Fruit fly (Drosophila melanogaster) whole organism, embryonic: Measurements from ENCODE around the gene CG43210.

Experiments
- ATbp ChIP-seq: fragments of 200-800 bp; sonication (Bioruptor generic); optimal IDR thresholded peaks from 2 replicates; lab custom pipeline; 2017; ENCODE audit warnings: missing biosample characterization, mild to moderate bottlenecking, missing genetic modification characterization, missing genetic modification reagents
- CG10366 ChIP-seq: fragments of 200-800 bp; sonication (Bioruptor generic); IDR thresholded peaks from 2 replicates; pipeline ENCODE4 v1.3.6; 2022; ENCODE audit warnings: missing biosample characterization, missing genetic modification characterization
- CG11560 ChIP-seq: fragments of 200-800 bp; sonication (Bioruptor generic); IDR thresholded peaks from 3 replicates; pipeline ENCODE4 v1.3.6; 2022; ENCODE audit warnings: missing biosample characterization, missing genetic modification characterization
- CG1233 ChIP-seq: fragments of 200-800 bp; sonication (Bioruptor generic); optimal IDR thresholded peaks from 4 replicates; lab custom pipeline; 2018; ENCODE audit warnings: missing biosample characterization, mild to moderate bottlenecking, missing genetic modification characterization
- CG12659 ChIP-seq: fragments of 200-800 bp; sonication (Bioruptor generic); optimal IDR thresholded peaks from 3 replicates; lab custom pipeline; 2017; ENCODE audit warnings: mild to moderate bottlenecking, missing biosample characterization, missing genetic modification reagents, missing genetic modification characterization
- CG15269 ChIP-seq: fragments of 200-800 bp; sonication (Bioruptor generic); optimal IDR thresholded peaks from 2 replicates; lab custom pipeline; 2018; ENCODE audit warnings: missing biosample characterization, mild to moderate bottlenecking, missing genetic modification characterization, moderate library complexity
- CG15479 ChIP-seq: fragments of 200-800 bp; sonication (Bioruptor generic); optimal IDR thresholded peaks from 3 replicates; lab custom pipeline; 2019; ENCODE audit warnings: missing biosample characterization, mild to moderate bottlenecking, missing genetic modification characterization, moderate library complexity
- CG18764 ChIP-seq: fragments of 200-800 bp; sonication (Bioruptor generic); optimal IDR thresholded peaks from 3 replicates; lab custom pipeline; 2016; ENCODE audit warnings: missing biosample characterization, missing genetic modification characterization
- CG2116 ChIP-seq: fragments of 200-800 bp; sonication (Bioruptor generic); optimal IDR thresholded peaks from 3 replicates; lab custom pipeline; 2018; ENCODE audit warnings: missing biosample characterization, mild to moderate bottlenecking, missing genetic modification characterization
- CG2889 ChIP-seq: fragments of 200-800 bp; sonication (Bioruptor generic); IDR thresholded peaks from 3 replicates; pipeline ENCODE4 v1.3.6; 2022; ENCODE audit warnings: missing biosample characterization, missing genetic modification characterization
- CG31441 ChIP-seq: fragments of 200-800 bp; sonication (Bioruptor generic); IDR thresholded peaks from 2 replicates; pipeline ENCODE4 v1.3.6; 2022; ENCODE audit warnings: missing biosample characterization, missing genetic modification characterization
- CG3163 ChIP-seq: fragments of 200-800 bp; sonication (Bioruptor generic); optimal IDR thresholded peaks from 3 replicates; lab custom pipeline; 2016; ENCODE audit warnings: missing biosample characterization, missing genetic modification characterization
- CG3407 ChIP-seq: fragments of 200-800 bp; sonication (Bioruptor generic); optimal IDR thresholded peaks from 2 replicates; lab custom pipeline; 2018; ENCODE audit warnings: missing biosample characterization, mild to moderate bottlenecking, missing genetic modification characterization
- CG6683 ChIP-seq: fragments of 200-800 bp; sonication (Bioruptor generic); optimal IDR thresholded peaks from 2 replicates; lab custom pipeline; 2017; ENCODE audit warnings: missing biosample characterization, mild to moderate bottlenecking, missing genetic modification characterization, missing genetic modification reagents
- CG6689 ChIP-seq: fragments of 200-800 bp; sonication (Bioruptor generic); IDR thresholded peaks from 2 replicates; pipeline ENCODE4 v1.3.6; 2022; ENCODE audit warnings: missing biosample characterization, missing genetic modification characterization
- CG7271 ChIP-seq: fragments of 200-800 bp; sonication (Bioruptor generic); optimal IDR thresholded peaks from 2 replicates; lab custom pipeline; 2018; ENCODE audit warnings: missing biosample characterization, mild to moderate bottlenecking, missing genetic modification characterization, moderate library complexity
- CG8281 ChIP-seq: fragments of 200-800 bp; sonication (Bioruptor generic); optimal IDR thresholded peaks from 2 replicates; lab custom pipeline; 2018; ENCODE audit warnings: missing biosample characterization, mild to moderate bottlenecking, missing genetic modification characterization, moderate library complexity
- CG9727 ChIP-seq: fragments of 200-800 bp; sonication (Bioruptor generic); optimal IDR thresholded peaks from 3 replicates; lab custom pipeline; 2017; ENCODE audit warnings: missing biosample characterization, mild to moderate bottlenecking, missing genetic modification characterization
- CG9797 ChIP-seq: fragments of 200-800 bp; sonication (Bioruptor generic); optimal IDR thresholded peaks from 3 replicates; lab custom pipeline; 2018; ENCODE audit warnings: missing biosample characterization, mild to moderate bottlenecking, missing genetic modification characterization
- CoRest ChIP-seq: fragments of 200-800 bp; sonication (Bioruptor generic); optimal IDR thresholded peaks from 3 replicates; lab custom pipeline; 2018; ENCODE audit warnings: missing biosample characterization, mild to moderate bottlenecking, missing genetic modification characterization, moderate library complexity
- Gug ChIP-seq: fragments of 200-800 bp; sonication (Bioruptor generic); IDR thresholded peaks from 4 replicates; pipeline ENCODE4 v1.3.6; 2022; ENCODE audit warnings: missing biosample characterization, missing genetic modification characterization
- Hand ChIP-seq: fragments of 200-800 bp; sonication (Bioruptor generic); optimal IDR thresholded peaks from 2 replicates; lab custom pipeline; 2017; ENCODE audit warnings: mild to moderate bottlenecking, missing biosample characterization, missing genetic modification reagents, missing genetic modification characterization
- HmgZ ChIP-seq: fragments of 200-800 bp; sonication (Bioruptor generic); optimal IDR thresholded peaks from 2 replicates; lab custom pipeline; 2018; ENCODE audit warnings: missing biosample characterization, mild to moderate bottlenecking, missing genetic modification characterization
- NC2β ChIP-seq: fragments of 200-800 bp; sonication (Bioruptor generic); optimal IDR thresholded peaks from 2 replicates; lab custom pipeline; 2016; ENCODE audit warnings: missing biosample characterization, missing genetic modification characterization
- Six4 ChIP-seq: fragments of 200-800 bp; sonication (Bioruptor generic); optimal IDR thresholded peaks from 2 replicates; lab custom pipeline; 2016; ENCODE audit warnings: missing biosample characterization, missing genetic modification characterization
- Tbp ChIP-seq: fragments of >200 bp; optimal IDR thresholded peaks from 2 replicates; lab custom pipeline; 2018; ENCODE audit warnings: missing biosample characterization, missing genetic modification characterization
- abd-A ChIP-seq: fragments of 200-800 bp; sonication (Bioruptor generic); optimal IDR thresholded peaks from 3 replicates; lab custom pipeline; 2019; ENCODE audit warnings: missing biosample characterization, mild to moderate bottlenecking, missing genetic modification characterization, moderate library complexity
- ara ChIP-seq: fragments of 200-800 bp; sonication (Bioruptor generic); IDR thresholded peaks from 2 replicates; pipeline ENCODE4 v1.3.6; 2022; ENCODE audit warnings: missing biosample characterization, missing genetic modification characterization
- ash1 ChIP-seq: fragments of 200-800 bp; sonication (Bioruptor generic); optimal IDR thresholded peaks from 2 replicates; lab custom pipeline; 2018; ENCODE audit warnings: missing biosample characterization, mild to moderate bottlenecking, missing genetic modification characterization
- bigmax ChIP-seq: fragments of 200-800 bp; sonication (Bioruptor generic); optimal IDR thresholded peaks from 2 replicates; lab custom pipeline; 2018; ENCODE audit warnings: missing biosample characterization, mild to moderate bottlenecking, missing genetic modification characterization
- cas ChIP-seq: fragments of 200-800 bp; sonication (Bioruptor generic); IDR thresholded peaks from 2 replicates; pipeline ENCODE4 v1.3.6; 2022; ENCODE audit warnings: missing biosample characterization, missing genetic modification characterization
- crc ChIP-seq: fragments of 200-800 bp; sonication (Bioruptor generic); optimal IDR thresholded peaks from 2 replicates; lab custom pipeline; 2016; ENCODE audit warnings: missing biosample characterization, missing genetic modification characterization
- crp ChIP-seq, 2 experiments: fragments of 200-800 bp; sonication (Bioruptor generic); optimal IDR thresholded peaks; 2 replicates in 1 of 2; 3 replicates in 1 of 2; lab custom pipeline; 2017; ENCODE audit warnings: missing biosample characterization in 2 of 2, missing genetic modification characterization in 2 of 2, mild to moderate bottlenecking in 1 of 2, moderate library complexity in 1 of 2
- da ChIP-seq: fragments of 200-800 bp; sonication (Bioruptor generic); optimal IDR thresholded peaks from 2 replicates; lab custom pipeline; 2016; ENCODE audit warnings: missing biosample characterization, missing genetic modification characterization
- fd96Cb ChIP-seq: fragments of 200-800 bp; sonication (Bioruptor generic); optimal IDR thresholded peaks from 2 replicates; lab custom pipeline; 2018; ENCODE audit warnings: missing biosample characterization, mild to moderate bottlenecking, missing genetic modification characterization, moderate library complexity
- gcm ChIP-seq: fragments of 200-800 bp; sonication (Bioruptor generic); optimal IDR thresholded peaks from 2 replicates; lab custom pipeline; 2019; ENCODE audit warnings: missing biosample characterization, mild to moderate bottlenecking, missing genetic modification characterization, moderate library complexity
- ind ChIP-seq: fragments of 200-800 bp; sonication (Bioruptor generic); optimal IDR thresholded peaks from 3 replicates; lab custom pipeline; 2016; ENCODE audit warnings: missing biosample characterization, missing genetic modification characterization
- lab ChIP-seq: fragments of 200-800 bp; sonication (Bioruptor generic); optimal IDR thresholded peaks from 3 replicates; lab custom pipeline; 2017; ENCODE audit warnings: missing biosample characterization, missing genetic modification characterization, mild to moderate bottlenecking, moderate library complexity, missing genetic modification reagents
- nerfin-1 ChIP-seq: fragments of 200-800 bp; sonication (Bioruptor generic); optimal IDR thresholded peaks from 3 replicates; lab custom pipeline; 2019; ENCODE audit warnings: missing biosample characterization, mild to moderate bottlenecking, missing genetic modification characterization, moderate library complexity
- p53 ChIP-seq: fragments of 200-800 bp; sonication (Bioruptor generic); optimal IDR thresholded peaks from 2 replicates; lab custom pipeline; 2016; ENCODE audit warnings: missing biosample characterization, missing genetic modification characterization
- pho ChIP-seq: fragments of 200-800 bp; sonication (Bioruptor generic); optimal IDR thresholded peaks from 2 replicates; lab custom pipeline; 2016; ENCODE audit warnings: missing biosample characterization, missing genetic modification characterization
- pnt ChIP-seq: fragments of 200-800 bp; sonication (Bioruptor generic); optimal IDR thresholded peaks from 3 replicates; lab custom pipeline; 2016; ENCODE audit warnings: missing biosample characterization, missing genetic modification characterization
- prd ChIP-seq, 3 experiments: fragments of >200 bp in 2 of 3; fragments of 200-800 bp in 1 of 3; sonication (Bioruptor generic) in 1 of 3; optimal IDR thresholded peaks in 2 of 3; IDR thresholded peaks in 1 of 3; 2 replicates in 2 of 3; 3 replicates in 1 of 3; pipeline versions ENCODE4 v1.3.6 to Lab custom; 2017 to 2022; ENCODE audit warnings: missing biosample characterization in 1 of 3, missing genetic modification characterization in 1 of 3
- psq ChIP-seq: fragments of 200-800 bp; sonication (Bioruptor generic); optimal IDR thresholded peaks from 2 replicates; lab custom pipeline; 2017; ENCODE audit warnings: missing biosample characterization, missing genetic modification characterization
- row ChIP-seq: fragments of 200-800 bp; sonication (Bioruptor generic); IDR thresholded peaks from 3 replicates; pipeline ENCODE4 v1.3.6; 2022; ENCODE audit warnings: missing biosample characterization, missing genetic modification characterization
- sima ChIP-seq: fragments of 200-800 bp; sonication (Bioruptor generic); optimal IDR thresholded peaks from 2 replicates; lab custom pipeline; 2016; ENCODE audit warnings: missing biosample characterization, missing genetic modification characterization
- slou ChIP-seq: fragments of 200-800 bp; sonication (Bioruptor generic); optimal IDR thresholded peaks from 3 replicates; lab custom pipeline; 2016; ENCODE audit warnings: missing biosample characterization, missing genetic modification characterization
- stc ChIP-seq: fragments of 200-800 bp; sonication (Bioruptor generic); IDR thresholded peaks from 2 replicates; pipeline ENCODE4 v1.3.6; 2022; ENCODE audit warnings: missing biosample characterization, missing genetic modification characterization
- z ChIP-seq: fragments of 200-800 bp; sonication (Bioruptor generic); IDR thresholded peaks from 3 replicates; pipeline ENCODE4 v1.3.6; 2022; ENCODE audit warnings: missing biosample characterization, missing genetic modification characterization

CG43210 gene

dm6 chr3R:18583881-18584545 lies 19.0 kb upstream of the CG43210 start (continued):
- TF ChIP-seq CG10366: peak; percentile 91
- peak; percentile 99 for TF ChIP-seq CoRest
- TF ChIP-seq nerfin-1 (tag; lab: Kevin White, UChicago): peak; percentile 94
- TF ChIP-seq bigmax: peak; percentile 56
- TF ChIP-seq cas: peak; percentile 78; the same call in 1 of the 2 replicates
- TF ChIP-seq HmgZ (tag; lab: Kevin White, UChicago): peak; percentile 96
- TF ChIP-seq abd-A: peak; percentile 98
- TF ChIP-seq pnt (GFP tag; lab: Kevin White, UChicago): peak; percentile 94
- peak; percentile 83 for TF ChIP-seq CG3163
- TF ChIP-seq fd96Cb (tag; lab: Kevin White, UChicago): peak; percentile 97
- peak; percentile 98 for TF ChIP-seq CG3407 (GFP tag; lab: Kevin White, UChicago)
- TF ChIP-seq da: peak; percentile 86
- TF ChIP-seq Gug: peak; percentile 91
- no peak for TF ChIP-seq CG15479 (GFP tag; lab: Kevin White, UChicago)
- no peak for TF ChIP-seq Tbp (GFP tag; lab: Kevin White, UChicago)
- peak; percentile 88 for TF ChIP-seq ash1
- TF ChIP-seq row (GFP tag; lab: Robert Waterston, UW): peak; percentile 99
- TF ChIP-seq pho (GFP tag; lab: Kevin White, UChicago): peak; percentile 97
- peak; percentile 89 for TF ChIP-seq stc (GFP tag; lab: Robert Waterston, UW)
- peak; percentile 95 for TF ChIP-seq Six4
- peak; percentile 98 for TF ChIP-seq CG12659
- peak; percentile 25 to 73 for TF ChIP-seq crp (GFP tag; optimal IDR thresholded peaks at IDR 0.05; lab: Kevin White, UChicago)
- peak; percentile 72 for TF ChIP-seq CG7271 (tag; lab: Kevin White, UChicago)
- peak; percentile 44 for TF ChIP-seq CG9797 (GFP tag; lab: Kevin White, UChicago)
- peak; percentile 89 for TF ChIP-seq CG8281 (tag; lab: Kevin White, UChicago)
- peak; percentile 95 for TF ChIP-seq ind (GFP tag; lab: Kevin White, UChicago)
- TF ChIP-seq z: peak; percentile 77; the same call in 2 of the 3 replicates
- peak; percentile 96 for TF ChIP-seq gcm (GFP tag; lab: Kevin White, UChicago)
- peak; percentile 95 for TF ChIP-seq CG6689 (GFP tag; lab: Robert Waterston, UW)
- TF ChIP-seq psq (GFP tag; lab: Kevin White, UChicago): peak; percentile 95
- peak; percentile 97 for TF ChIP-seq CG1233
- peak; percentile 95 for TF ChIP-seq crc (GFP tag; lab: Kevin White, UChicago)
- TF ChIP-seq prd (optimal IDR thresholded peaks at IDR 0.05; lab: Kevin White, UChicago): no peak
- peak; percentile 96 for TF ChIP-seq prd (GFP tag; IDR thresholded peaks at IDR 0.05; lab: Robert Waterston, UW)
- TF ChIP-seq CG2116 (GFP tag; lab: Kevin White, UChicago): peak; percentile 80
- TF ChIP-seq CG31441: peak; percentile 95
- peak; percentile 94 for TF ChIP-seq slou (GFP tag; lab: Kevin White, UChicago)
- TF ChIP-seq sima (GFP tag; lab: Kevin White, UChicago): peak; percentile 83
- peak; percentile 96 for TF ChIP-seq CG15269
- TF ChIP-seq ATbp: peak; percentile 98
- peak; percentile 91 for TF ChIP-seq CG2889
- peak; percentile 94 for TF ChIP-seq CG18764 (GFP tag; lab: Kevin White, UChicago)
- peak; percentile 95 for TF ChIP-seq ara (GFP tag; lab: Robert Waterston, UW)
- peak; percentile 98 for TF ChIP-seq lab (GFP tag; lab: Kevin White, UChicago)
- peak; percentile 80 for TF ChIP-seq Hand (GFP tag; lab: Kevin White, UChicago)
- peak; percentile 85 for TF ChIP-seq CG11560
- peak; percentile 98 for TF ChIP-seq CG9727
- TF ChIP-seq NC2β (GFP tag; lab: Kevin White, UChicago): peak; percentile 97
- peak; percentile 89 for TF ChIP-seq p53 (GFP tag; lab: Kevin White, UChicago)
- peak; percentile 93 for TF ChIP-seq CG6683 (GFP tag; lab: Kevin White, UChicago)
